Worm (Caenorhabditis elegans) whole organism, late embryonic: ENCODE data around the gene F59B10.2.

ENCODE experiments used
- ceh-30 ChIP-seq: fragments of 150-350 bp; optimal IDR thresholded peaks from 2 replicates; lab custom pipeline; 2014; ENCODE audit warnings: missing biosample characterization, missing genetic modification characterization
- ets-4 ChIP-seq: sonication (generic microtip); optimal IDR thresholded peaks from 2 replicates; lab custom pipeline; 2016; ENCODE audit warnings: missing genetic modification characterization, missing compliant biosample characterization
- pha-4 ChIP-seq: fragments of 150-350 bp; optimal IDR thresholded peaks from 2 replicates; lab custom pipeline; 2018; ENCODE audit warnings: missing biosample characterization, missing genetic modification reagents, missing genetic modification characterization

DNA sequence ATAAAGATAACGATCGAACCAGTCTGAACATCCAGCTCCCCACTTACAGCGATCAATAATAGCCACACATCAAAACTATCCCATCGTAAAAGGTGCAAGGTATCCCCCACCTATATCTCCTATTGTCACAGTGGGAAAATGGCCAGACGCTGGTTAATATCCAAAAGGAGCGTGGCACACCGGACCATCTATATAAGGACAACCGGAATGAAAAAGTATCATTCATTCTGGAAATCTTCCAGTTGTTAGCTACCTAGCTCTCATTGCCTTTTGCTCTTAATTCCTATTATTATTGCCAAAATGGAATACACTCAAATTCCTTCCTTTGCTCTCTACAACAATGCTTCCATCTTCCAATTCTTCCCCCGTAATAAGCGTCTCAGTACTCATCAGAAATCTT lies 32.7 kb downstream of the F59B10.2 start, which contains the start of gene ZK666.4:
- TF ChIP-seq ets-4 (tag; lab: Kevin White, UChicago) (no peak), ceh-30 (tag; lab: Kevin White, UChicago) (no peak), pha-4 (tag; lab: Kevin White, UChicago) (no peak)
